Worm (Caenorhabditis elegans) whole organism, dauer: ENCODE results near the gene F52F10.2.

Experiments used
- unc-62 ChIP-seq: sonication (generic microtip); optimal IDR thresholded peaks from 2 replicates; lab custom pipeline; 2017; ENCODE audit warnings: missing biosample characterization, missing genetic modification reagents, missing genetic modification characterization

F52F10.2 gene

ce11 chrV:1547843-1548242 is at the start of gene F52F10.2:
TSS of gene F52F10.2 (plus strand) at chrV:1548143.
- TF ChIP-seq unc-62 (GFP tag; lab: Kevin White, UChicago): no peak

- no peak for TF ChIP-seq unc-62 (GFP tag; lab: Kevin White, UChicago)
These were observed 48.8 kb upstream of the F52F10.2 start, which contains the start of gene sru-27 for ce11 chrV:1499140-1499539. TSS of gene sru-27 (plus strand) at chrV:1499440.

ce11 chrV:1505995-1506394 is 41.9 kb upstream of the F52F10.2 start, which contains the start of gene sru-28:
TSS of gene sru-28 (plus strand) at chrV:1506295.
- TF ChIP-seq unc-62 (GFP tag; lab: Kevin White, UChicago): no peak

ce11 chrV:1511537-1511936 is 36.4 kb upstream of the F52F10.2 start, which contains the start of gene nhr-260:
TSS of gene nhr-260 (minus strand) at chrV:1511637.
- TF ChIP-seq unc-62 (GFP tag; lab: Kevin White, UChicago): no peak

ce11 chrV:1521845-1522244 is 26.1 kb upstream of the F52F10.2 start, which contains the start of gene str-240:
TSS of gene str-240 (minus strand) at chrV:1521945.
- no peak for TF ChIP-seq unc-62 (GFP tag; lab: Kevin White, UChicago)

ce11 chrV:1522485-1522884 is 25.5 kb upstream of the F52F10.2 start, which contains the start of gene str-243:
TSS of gene str-243 (plus strand) at chrV:1522785.
- no peak for TF ChIP-seq unc-62 (GFP tag; lab: Kevin White, UChicago)

- TF ChIP-seq unc-62 (GFP tag; lab: Kevin White, UChicago): no peak
These were observed 20.0 kb upstream of the F52F10.2 start, which contains the start of gene str-236 for ce11 chrV:1527985-1528384. TSS of gene str-236 (minus strand) at chrV:1528085.

ce11 chrV:1531159-1531558 is 16.8 kb upstream of the F52F10.2 start, which contains the start of gene K02H11.4:
TSS of gene K02H11.4 (minus strand) at chrV:1531259.
- no peak for TF ChIP-seq unc-62 (GFP tag; lab: Kevin White, UChicago)

ce11 chrV:1532455-1532854 is 15.5 kb upstream of the F52F10.2 start:
- no peak for TF ChIP-seq unc-62 (GFP tag; lab: Kevin White, UChicago)

ce11 chrV:1534315-1534714 is 13.6 kb upstream of the F52F10.2 start, which contains the start of gene trx-5:
TSS of gene trx-5 (minus strand) at chrV:1534415.
- no peak for TF ChIP-seq unc-62 (GFP tag; lab: Kevin White, UChicago)

- no peak for TF ChIP-seq unc-62 (GFP tag; lab: Kevin White, UChicago)
These were observed 11.0 kb upstream of the F52F10.2 start, which contains the start of gene K02H11.9 for ce11 chrV:1536979-1537378. TSS of gene K02H11.9 (minus strand) at chrV:1537079.

ce11 chrV:1538842-1539241 is 9.1 kb upstream of the F52F10.2 start:
- TF ChIP-seq unc-62 (GFP tag; lab: Kevin White, UChicago): no peak

ce11 chrV:1540249-1540648 is 7.7 kb upstream of the F52F10.2 start:
- TF ChIP-seq unc-62 (GFP tag; lab: Kevin White, UChicago): no peak

ce11 chrV:1541786-1542185 is 6.2 kb upstream of the F52F10.2 start, which contains the start of gene oac-31:
TSS of gene oac-31 (minus strand) at chrV:1541886.
- TF ChIP-seq unc-62 (GFP tag; lab: Kevin White, UChicago): no peak

- TF ChIP-seq unc-62 (GFP tag; lab: Kevin White, UChicago): no peak
These were observed 2.2 kb upstream of the F52F10.2 start, which contains the start of gene oac-32 for ce11 chrV:1545694-1546093. TSS of gene oac-32 (minus strand) at chrV:1545783.

- TF ChIP-seq unc-62 (GFP tag; lab: Kevin White, UChicago): no peak
These were observed 2.8 kb downstream of the F52F10.2 start for ce11 chrV:1550697-1551096.

ce11 chrV:1551143-1551542 is 3.2 kb downstream of the F52F10.2 start:
- TF ChIP-seq unc-62 (GFP tag; lab: Kevin White, UChicago): no peak
